Worm (Caenorhabditis elegans): ENCODE measurements around the gene srb-5.

DNA sequence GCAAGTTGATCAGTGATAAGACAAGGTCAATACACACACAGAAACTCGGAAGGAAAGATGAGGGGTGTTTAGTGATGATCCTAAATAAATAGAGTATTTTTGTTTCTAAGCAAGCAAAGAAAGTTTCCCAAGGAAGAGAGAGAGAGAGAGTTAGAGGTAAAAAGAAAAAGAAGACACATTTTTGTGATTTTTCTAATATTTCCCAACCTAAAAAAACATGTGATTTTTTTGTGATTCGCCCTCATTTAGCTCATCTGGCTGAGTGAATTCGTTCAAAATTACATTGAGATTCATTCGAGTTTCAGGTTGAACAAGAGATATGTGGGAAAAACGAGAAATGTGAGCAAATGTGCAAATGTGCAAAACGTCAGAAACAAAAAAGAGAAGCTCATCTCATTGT lies 12.4 kb downstream of the srb-5 start, which contains the start of gene srb-16:
- TF ChIP-seq nhr-77 (tag; optimal IDR thresholded peaks at IDR 0.05) (no peak), nhr-11 (tag; optimal IDR thresholded peaks at IDR 0.05) (no peak), zag-1 (tag; optimal IDR thresholded peaks at IDR 0.05) (no peak), lin-15B (tag; optimal IDR thresholded peaks at IDR 0.05) (no peak), blmp-1 (tag; optimal IDR thresholded peaks at IDR 0.05) (no peak), nhr-28 (tag; optimal IDR thresholded peaks at IDR 0.05) (no peak), snpc-4 (tag; optimal IDR thresholded peaks at IDR 0.05) (no peak), rnt-1 (tag; optimal IDR thresholded peaks at IDR 0.05) (no peak), egl-27 (tag; optimal IDR thresholded peaks at IDR 0.05) (no peak), ceh-63 (GFP tag; optimal IDR thresholded peaks at IDR 0.05) (no peak), dpl-1 (GFP tag; optimal IDR thresholded peaks at IDR 0.05) (no peak)

Data from whole organism, L1 larva.